Worm (Caenorhabditis elegans) whole organism, L1 larva: ENCODE data around the gene F09C12.8.
"Not testable (repeated sequence)": the region's sequence is repeated elsewhere in the genome, so short reads cannot be mapped to it uniquely, and the experiment has no call there.

Experiments used
- C16A3.4 ChIP-seq: fragments of 150-350 bp; optimal IDR thresholded peaks from 2 replicates; lab custom pipeline; 2014; ENCODE audit warnings: missing biosample characterization, missing genetic modification characterization
- C34B4.2 ChIP-seq: sonication (generic microtip); optimal IDR thresholded peaks from 2 replicates; lab custom pipeline; 2017; ENCODE audit warnings: mild to moderate bottlenecking, missing genetic modification characterization, missing compliant biosample characterization
- Y116A8C.19 ChIP-seq: sonication (generic microtip); optimal IDR thresholded peaks from 2 replicates; lab custom pipeline; 2016; ENCODE audit warnings: missing compliant biosample characterization, missing genetic modification characterization, borderline replicate concordance
- aly-2 ChIP-seq: fragments of 150-350 bp; optimal IDR thresholded peaks from 2 replicates; lab custom pipeline; 2014; ENCODE audit warnings: missing biosample characterization, missing genetic modification characterization
- ama-1 ChIP-seq: fragments of 150-350 bp; optimal IDR thresholded peaks from 2 replicates; lab custom pipeline; 2014
- ceh-8 ChIP-seq: fragments of 200-800 bp; sonication (Bioruptor generic); optimal IDR thresholded peaks from 2 replicates; lab custom pipeline; 2018; ENCODE audit warnings: mild to moderate bottlenecking, missing genetic modification characterization, moderate library complexity, missing compliant biosample characterization
- ceh-82 ChIP-seq, 3 experiments: fragments of 150-350 bp in 1 of 3; sonication (generic microtip) in 2 of 3; optimal IDR thresholded peaks; 2 replicates each; lab custom pipeline; 2014 to 2017; ENCODE audit warnings: missing biosample characterization in 3 of 3, missing genetic modification characterization in 3 of 3
- ceh-88 ChIP-seq: fragments of 200-800 bp; sonication (Bioruptor generic); IDR thresholded peaks from 2 replicates; pipeline ENCODE4 v1.3.6; 2022; ENCODE audit warnings: missing genetic modification characterization, missing compliant biosample characterization
- dpl-1 ChIP-seq, 3 experiments: fragments of 150-350 bp in 2 of 3; sonication (generic microtip) in 1 of 3; optimal IDR thresholded peaks; 2 replicates each; lab custom pipeline; 2014 to 2017; ENCODE audit warnings: missing biosample characterization in 3 of 3, missing genetic modification characterization in 3 of 3, missing genetic modification reagents in 3 of 3
- efl-3 ChIP-seq: fragments of 200-800 bp; sonication (Bioruptor generic); optimal IDR thresholded peaks from 2 replicates; lab custom pipeline; 2018; ENCODE audit warnings: mild to moderate bottlenecking, missing genetic modification characterization, missing compliant biosample characterization
- fkh-10 ChIP-seq: sonication (generic microtip); optimal IDR thresholded peaks from 2 replicates; lab custom pipeline; 2017; ENCODE audit warnings: missing biosample characterization, missing genetic modification reagents, missing genetic modification characterization
- fkh-4 ChIP-seq: sonication (generic microtip); optimal IDR thresholded peaks from 2 replicates; lab custom pipeline; 2016; ENCODE audit warnings: missing compliant biosample characterization, missing genetic modification characterization, borderline replicate concordance
- fos-1 ChIP-seq: fragments of 150-350 bp; optimal IDR thresholded peaks from 2 replicates; lab custom pipeline; 2014; ENCODE audit warnings: missing biosample characterization, missing genetic modification characterization
- hlh-17 ChIP-seq: fragments of 200-800 bp; sonication (Bioruptor generic); optimal IDR thresholded peaks from 2 replicates; lab custom pipeline; 2018; ENCODE audit warnings: missing genetic modification characterization, mild to moderate bottlenecking, missing compliant biosample characterization, moderate library complexity, borderline replicate concordance
- hlh-4 ChIP-seq: sonication (generic microtip); optimal IDR thresholded peaks from 2 replicates; lab custom pipeline; 2016; ENCODE audit warnings: mild to moderate bottlenecking, missing genetic modification characterization, missing compliant biosample characterization
- hpl-2 ChIP-seq: fragments of 150-350 bp; optimal IDR thresholded peaks from 2 replicates; lab custom pipeline; 2014; ENCODE audit warnings: missing biosample characterization, missing genetic modification reagents, missing genetic modification characterization
- irx-1 ChIP-seq: sonication (generic microtip); optimal IDR thresholded peaks from 2 replicates; lab custom pipeline; 2016; ENCODE audit warnings: missing genetic modification characterization, missing compliant biosample characterization
- isw-1 ChIP-seq: fragments of 200-800 bp; sonication (Bioruptor generic); IDR thresholded peaks from 2 replicates; pipeline ENCODE4 v1.3.6; 2022; ENCODE audit warnings: missing genetic modification characterization, missing compliant biosample characterization
- lin-13 ChIP-seq: fragments of 150-350 bp; optimal IDR thresholded peaks from 2 replicates; lab custom pipeline; 2014; ENCODE audit warnings: missing biosample characterization, missing genetic modification reagents, missing genetic modification characterization
- lin-15B ChIP-seq: fragments of 150-350 bp; sonication (generic microtip); optimal IDR thresholded peaks from 3 replicates; lab custom pipeline; 2014; ENCODE audit warnings: missing biosample characterization, missing genetic modification characterization
- lin-39 ChIP-seq: fragments of 150-350 bp; optimal IDR thresholded peaks from 2 replicates; lab custom pipeline; 2014; ENCODE audit warnings: missing biosample characterization, missing genetic modification reagents, missing genetic modification characterization
- mab-9 ChIP-seq: fragments of 200-800 bp; sonication (Bioruptor generic); IDR thresholded peaks from 2 replicates; pipeline ENCODE4 v1.3.6; 2022; ENCODE audit warnings: missing genetic modification reagents, missing genetic modification characterization, missing compliant biosample characterization
- nhr-237 ChIP-seq: fragments of 150-350 bp; optimal IDR thresholded peaks from 2 replicates; lab custom pipeline; 2014; ENCODE audit warnings: missing biosample characterization, missing genetic modification characterization
- nhr-28 ChIP-seq: fragments of 150-350 bp; optimal IDR thresholded peaks from 2 replicates; lab custom pipeline; 2014; ENCODE audit warnings: missing biosample characterization, missing genetic modification characterization
- nhr-76 ChIP-seq: sonication (generic microtip); optimal IDR thresholded peaks from 2 replicates; lab custom pipeline; 2017; ENCODE audit warnings: missing biosample characterization, missing genetic modification characterization
- nhr-77 ChIP-seq: fragments of 150-350 bp; optimal IDR thresholded peaks from 2 replicates; lab custom pipeline; 2014; ENCODE audit warnings: missing biosample characterization, missing genetic modification characterization
- nhr-85 ChIP-seq: sonication (generic microtip); peaks from one replicate; lab custom pipeline; 2016; ENCODE audit warnings: missing genetic modification characterization, inconsistent platforms, missing compliant biosample characterization
- pag-3 ChIP-seq: sonication (generic microtip); optimal IDR thresholded peaks from 2 replicates; lab custom pipeline; 2017; ENCODE audit warnings: missing genetic modification characterization, mild to moderate bottlenecking, missing compliant biosample characterization, antibody characterized with exemption, borderline replicate concordance; ENCODE audit not compliant: insufficient read depth
- pax-3 ChIP-seq: fragments of 200-800 bp; sonication (Bioruptor generic); optimal IDR thresholded peaks from 2 replicates; lab custom pipeline; 2018; ENCODE audit warnings: mild to moderate bottlenecking, missing genetic modification characterization, moderate library complexity, missing compliant biosample characterization
- skn-1 ChIP-seq: fragments of 150-350 bp; optimal IDR thresholded peaks from 2 replicates; lab custom pipeline; 2014; ENCODE audit warnings: missing biosample characterization, missing genetic modification characterization
- sox-4 ChIP-seq: sonication (generic microtip); optimal IDR thresholded peaks from 2 replicates; lab custom pipeline; 2016; ENCODE audit warnings: missing genetic modification characterization, missing compliant biosample characterization
- sptf-1 ChIP-seq: fragments of 150-350 bp; optimal IDR thresholded peaks from 2 replicates; lab custom pipeline; 2014; ENCODE audit warnings: missing biosample characterization, missing genetic modification characterization
- tlp-1 ChIP-seq: fragments of 150-350 bp; optimal IDR thresholded peaks from 2 replicates; lab custom pipeline; 2014; ENCODE audit warnings: missing biosample characterization, missing genetic modification characterization
- unc-130 ChIP-seq: fragments of 150-350 bp; optimal IDR thresholded peaks from 2 replicates; lab custom pipeline; 2017; ENCODE audit warnings: missing biosample characterization, missing genetic modification characterization, inconsistent platforms
- unc-30 ChIP-seq: sonication (generic microtip); optimal IDR thresholded peaks from 2 replicates; lab custom pipeline; 2017; ENCODE audit warnings: missing biosample characterization, missing genetic modification characterization
- unc-86 ChIP-seq: sonication (generic microtip); optimal IDR thresholded peaks from 2 replicates; lab custom pipeline; 2016; ENCODE audit warnings: missing genetic modification characterization, missing compliant biosample characterization
- unc-98 ChIP-seq: fragments of 200-800 bp; sonication (Bioruptor generic); IDR thresholded peaks from 2 replicates; pipeline ENCODE4 v1.3.6; 2022; ENCODE audit warnings: missing genetic modification characterization, missing compliant biosample characterization
- xbp-1 ChIP-seq: sonication (generic microtip); optimal IDR thresholded peaks from 2 replicates; lab custom pipeline; 2016; ENCODE audit warnings: missing genetic modification characterization, missing compliant biosample characterization
- zag-1 ChIP-seq: fragments of 150-350 bp; optimal IDR thresholded peaks from 2 replicates; lab custom pipeline; 2014; ENCODE audit warnings: missing biosample characterization, missing genetic modification characterization
- ztf-11 ChIP-seq, 2 experiments: sonication (generic microtip); optimal IDR thresholded peaks; 2 replicates each; lab custom pipeline; 2016 to 2017; ENCODE audit warnings: missing genetic modification characterization in 2 of 2, missing biosample characterization in 1 of 2, missing compliant biosample characterization in 1 of 2
- ztf-4 ChIP-seq: fragments of 150-350 bp; optimal IDR thresholded peaks from 2 replicates; lab custom pipeline; 2014; ENCODE audit warnings: missing biosample characterization, missing genetic modification characterization

F09C12.8 gene

ce11 chrII:5156983-5157382 is 44.8 kb downstream of the F09C12.8 start, which contains the start of gene msp-45:
Gene msp-45, minus strand, starts transcription at chrII:5157083.
- TF ChIP-seq C34B4.2 (tag; lab: Kevin White, UChicago): no peak
- TF ChIP-seq hlh-17 (GFP tag; lab: Kevin White, UChicago): no peak
- no peak for TF ChIP-seq nhr-77 (tag; lab: Kevin White, UChicago)
- no peak for TF ChIP-seq unc-30 (tag; lab: Kevin White, UChicago)
- TF ChIP-seq fos-1 (tag; lab: Kevin White, UChicago): no peak
- no peak for TF ChIP-seq nhr-28
- TF ChIP-seq pax-3 (tag; lab: Kevin White, UChicago): no peak
- TF ChIP-seq nhr-237 (tag; lab: Kevin White, UChicago): no peak
- no peak for TF ChIP-seq skn-1 (tag; lab: Kevin White, UChicago)
- TF ChIP-seq unc-86 (tag; lab: Kevin White, UChicago): no peak
- no peak for TF ChIP-seq ceh-8

ce11 chrII:5157525-5157924 is 45.3 kb downstream of the F09C12.8 start, which contains the start of gene srb-13:
Gene srb-13, minus strand, starts transcription at chrII:5157625.
- TF ChIP-seq ztf-4 (no peak), sptf-1 (tag; lab: Kevin White, UChicago) (no peak)

- TF ChIP-seq ztf-11 (tag; optimal IDR thresholded peaks at IDR 0.05; lab: Kevin White, UChicago); hlh-4 (tag; lab: Kevin White, UChicago); irx-1 (tag; lab: Kevin White, UChicago): not testable (repeated sequence)
- TF ChIP-seq, all 84 proteins: peak for 0; not testable (repeated sequence) for 84
Measured at ce11 chrII:5158774-5159173, 46.6 kb downstream of the F09C12.8 start, which contains the start of gene F58A6.9. Gene F58A6.9, minus strand, starts transcription at chrII:5158874.

- TF ChIP-seq irx-1 (tag; lab: Kevin White, UChicago) (no peak), nhr-85 (tag; lab: Kevin White, UChicago) (no peak), isw-1 (GFP tag; lab: Robert Waterston, UW) (no peak), fkh-10 (GFP tag; lab: Kevin White, UChicago) (no peak), unc-30 (tag; lab: Kevin White, UChicago) (no peak), ceh-88 (no peak), dpl-1 (GFP tag; optimal IDR thresholded peaks at IDR 0.05; lab: Kevin White, UChicago) (no peak), tlp-1 (tag; lab: Kevin White, UChicago) (no peak), unc-86 (tag; lab: Kevin White, UChicago) (no peak), zag-1 (tag; lab: Kevin White, UChicago) (no peak), mab-9 (GFP tag; lab: Robert Waterston, UW) (no peak), hpl-2 (GFP tag; lab: Kevin White, UChicago) (no peak), pag-3 (tag; lab: Kevin White, UChicago) (no peak), xbp-1 (no peak)
Measured at ce11 chrII:5161102-5161501, 48.9 kb downstream of the F09C12.8 start, which contains the start of gene C27D6.11. Gene C27D6.11, minus strand, starts transcription at chrII:5161202.

- no peak for TF ChIP-seq aly-2 (tag; lab: Kevin White, UChicago)
- no peak for TF ChIP-seq ama-1 (lab: Kevin White, UChicago)
- no peak for TF ChIP-seq lin-39 (tag; lab: Kevin White, UChicago)
- no peak for TF ChIP-seq unc-98 (GFP tag; lab: Robert Waterston, UW)
- TF ChIP-seq lin-13: no peak
- TF ChIP-seq ceh-82 (tag; optimal IDR thresholded peaks at IDR 0.05; lab: Kevin White, UChicago): no peak
- no peak for TF ChIP-seq sox-4 (tag; lab: Kevin White, UChicago)
- no peak for TF ChIP-seq C16A3.4 (tag; lab: Kevin White, UChicago)
- no peak for TF ChIP-seq Y116A8C.19 (tag; lab: Kevin White, UChicago)
- no peak for TF ChIP-seq zag-1 (tag; lab: Kevin White, UChicago)
- TF ChIP-seq nhr-76: no peak
- no peak for TF ChIP-seq ceh-88
- no peak for TF ChIP-seq nhr-85 (tag; lab: Kevin White, UChicago)
- TF ChIP-seq efl-3 (GFP tag; lab: Kevin White, UChicago): no peak
- TF ChIP-seq lin-15B: no peak
- TF ChIP-seq unc-130: no peak
- TF ChIP-seq fkh-4 (tag; lab: Kevin White, UChicago): no peak
- TF ChIP-seq unc-30 (tag; lab: Kevin White, UChicago): no peak
- TF ChIP-seq, all 84 proteins: peak for 0
Measured at ce11 chrII:5163283-5163682, 51.1 kb downstream of the F09C12.8 start, which contains the start of gene srb-5. Gene srb-5, minus strand, starts transcription at chrII:5163383.
